Worm (Caenorhabditis elegans): ENCODE data around the gene C27F2.10.

- TF ChIP-seq tlf-1 (GFP tag; optimal IDR thresholded peaks at IDR 0.05) (no peak), ama-1 (optimal IDR thresholded peaks at IDR 0.05) (no peak), ama-1 (GFP tag; optimal IDR thresholded peaks at IDR 0.05) (no peak), mxl-1 (tag; optimal IDR thresholded peaks at IDR 0.05) (no peak), nhr-120 (GFP tag; IDR thresholded peaks at IDR 0.05) (no peak), snpc-1.1 (tag; optimal IDR thresholded peaks at IDR 0.05; ENCODE audit: insufficient read depth) (no peak), zim-3 (tag; optimal IDR thresholded peaks at IDR 0.05) (no peak), chd-7 (tag; optimal IDR thresholded peaks at IDR 0.05) (no peak)
Measured at ce11 chrIII:4961281-4961680, 25.4 kb downstream of the C27F2.10 start.
